Fruit fly (Drosophila melanogaster) whole organism, embryonic: ENCODE data around the gene CG10663.

Experiments used
- Atf-2 ChIP-seq: fragments of 200-800 bp; sonication (Bioruptor generic); optimal IDR thresholded peaks from 2 replicates; lab custom pipeline; 2016; ENCODE audit warnings: missing biosample characterization, missing genetic modification characterization
- Atf3 ChIP-seq: fragments of 200-800 bp; sonication (Bioruptor generic); optimal IDR thresholded peaks from 3 replicates; lab custom pipeline; 2016; ENCODE audit warnings: missing biosample characterization, missing genetic modification characterization
- BtbVII ChIP-seq: fragments of 200-800 bp; sonication (Bioruptor generic); optimal IDR thresholded peaks from 3 replicates; lab custom pipeline; 2017; ENCODE audit warnings: missing biosample characterization, mild to moderate bottlenecking, missing genetic modification characterization
- CG11085 ChIP-seq: fragments of 200-800 bp; sonication (Bioruptor generic); IDR thresholded peaks from 2 replicates; pipeline ENCODE4 v1.3.6; 2022; ENCODE audit warnings: missing biosample characterization, missing genetic modification characterization
- CG13123 ChIP-seq: fragments of 200-800 bp; sonication (Bioruptor generic); optimal IDR thresholded peaks from 2 replicates; lab custom pipeline; 2016; ENCODE audit warnings: missing biosample characterization, missing genetic modification characterization
- CG14050 ChIP-seq: fragments of 200-800 bp; sonication (Bioruptor generic); IDR thresholded peaks from 3 replicates; pipeline ENCODE4 v1.3.6; 2022; ENCODE audit warnings: missing biosample characterization, missing genetic modification characterization
- CG15011 ChIP-seq: fragments of 200-800 bp; sonication (Bioruptor generic); optimal IDR thresholded peaks from 3 replicates; lab custom pipeline; 2018; ENCODE audit warnings: missing biosample characterization, mild to moderate bottlenecking, missing genetic modification characterization
- CG1603 ChIP-seq: fragments of 200-800 bp; sonication (Bioruptor generic); optimal IDR thresholded peaks from 2 replicates; lab custom pipeline; 2019; ENCODE audit warnings: missing biosample characterization, mild to moderate bottlenecking, missing genetic modification characterization, moderate library complexity
- CG30403 ChIP-seq: fragments of 200-800 bp; sonication (Bioruptor generic); optimal IDR thresholded peaks from 3 replicates; lab custom pipeline; 2016; ENCODE audit warnings: missing biosample characterization, missing genetic modification characterization
- CG31365 ChIP-seq: fragments of 200-800 bp; sonication (Bioruptor generic); optimal IDR thresholded peaks from 2 replicates; lab custom pipeline; 2018; ENCODE audit warnings: missing biosample characterization, mild to moderate bottlenecking, missing genetic modification characterization
- CG3281 ChIP-seq: fragments of 200-800 bp; sonication (Bioruptor generic); optimal IDR thresholded peaks from 3 replicates; lab custom pipeline; 2017; ENCODE audit warnings: missing biosample characterization, mild to moderate bottlenecking, missing genetic modification characterization
- CG34422 ChIP-seq: fragments of 200-800 bp; sonication (Bioruptor generic); IDR thresholded peaks from 3 replicates; pipeline ENCODE4 v1.3.6; 2022; ENCODE audit warnings: missing biosample characterization, missing genetic modification characterization
- CG42726 ChIP-seq: fragments of 200-800 bp; sonication (Bioruptor generic); IDR thresholded peaks from 2 replicates; pipeline ENCODE4 v1.3.6; 2022; ENCODE audit warnings: missing biosample characterization, missing genetic modification characterization; ENCODE audit not compliant: partially characterized antibody
- CG4424 ChIP-seq: fragments of 200-800 bp; sonication (Bioruptor generic); optimal IDR thresholded peaks from 3 replicates; lab custom pipeline; 2016; ENCODE audit warnings: missing biosample characterization, missing genetic modification characterization
- CG5180 ChIP-seq: fragments of 200-800 bp; sonication (Bioruptor generic); optimal IDR thresholded peaks from 3 replicates; lab custom pipeline; 2017; ENCODE audit warnings: missing biosample characterization, missing genetic modification characterization, mild to moderate bottlenecking, moderate library complexity, missing genetic modification reagents
- CG5953 ChIP-seq: fragments of 200-800 bp; sonication (Bioruptor generic); IDR thresholded peaks from 2 replicates; pipeline ENCODE4 v1.3.6; 2022; ENCODE audit warnings: missing biosample characterization, missing genetic modification characterization
- CG6791 ChIP-seq: fragments of 200-800 bp; sonication (Bioruptor generic); IDR thresholded peaks from 3 replicates; pipeline ENCODE4 v1.3.6; 2022; ENCODE audit warnings: missing biosample characterization, missing genetic modification characterization; ENCODE audit not compliant: partially characterized antibody
- CG7786 ChIP-seq: fragments of 200-800 bp; sonication (Bioruptor generic); optimal IDR thresholded peaks from 2 replicates; lab custom pipeline; 2016; ENCODE audit warnings: missing biosample characterization, missing genetic modification characterization
- CG7839 ChIP-seq: fragments of 200-800 bp; sonication (Bioruptor generic); optimal IDR thresholded peaks from 3 replicates; lab custom pipeline; 2018; ENCODE audit warnings: missing biosample characterization, mild to moderate bottlenecking, missing genetic modification characterization, moderate library complexity
- CG8290 ChIP-seq, 3 experiments: fragments of 200-800 bp; sonication (Bioruptor generic); optimal IDR thresholded peaks; 2 replicates each; lab custom pipeline; 2016 to 2019; ENCODE audit warnings: missing biosample characterization in 3 of 3, missing genetic modification characterization in 3 of 3, mild to moderate bottlenecking in 2 of 3, moderate library complexity in 1 of 3
- CG9797 ChIP-seq: fragments of 200-800 bp; sonication (Bioruptor generic); optimal IDR thresholded peaks from 3 replicates; lab custom pipeline; 2018; ENCODE audit warnings: missing biosample characterization, mild to moderate bottlenecking, missing genetic modification characterization
- CoRest ChIP-seq: fragments of 200-800 bp; sonication (Bioruptor generic); optimal IDR thresholded peaks from 3 replicates; lab custom pipeline; 2018; ENCODE audit warnings: missing biosample characterization, mild to moderate bottlenecking, missing genetic modification characterization, moderate library complexity
- Deaf1 ChIP-seq: fragments of 200-800 bp; optimal IDR thresholded peaks from 3 replicates; lab custom pipeline; 2019; ENCODE audit warnings: missing biosample characterization, mild to moderate bottlenecking, missing genetic modification characterization, moderate library complexity
- Dref ChIP-seq: fragments of 200-800 bp; sonication (Bioruptor generic); IDR thresholded peaks from 2 replicates; pipeline ENCODE4 v1.3.6; 2022; ENCODE audit warnings: missing biosample characterization, missing genetic modification characterization
- Gug ChIP-seq: fragments of 200-800 bp; sonication (Bioruptor generic); IDR thresholded peaks from 4 replicates; pipeline ENCODE4 v1.3.6; 2022; ENCODE audit warnings: missing biosample characterization, missing genetic modification characterization
- HHEX ChIP-seq: fragments of 200-800 bp; sonication (Bioruptor generic); optimal IDR thresholded peaks from 3 replicates; lab custom pipeline; 2017; ENCODE audit warnings: missing biosample characterization, mild to moderate bottlenecking, missing genetic modification characterization, missing genetic modification reagents
- HmgD ChIP-seq: fragments of 200-800 bp; sonication (Bioruptor generic); optimal IDR thresholded peaks from 3 replicates; lab custom pipeline; 2016; ENCODE audit warnings: missing biosample characterization, missing genetic modification characterization
- Hr78 ChIP-seq, 2 experiments: fragments of 200-800 bp in 1 of 2; fragments of >200 bp in 1 of 2; sonication (Bioruptor generic) in 1 of 2; optimal IDR thresholded peaks; 2 replicates each; lab custom pipeline; 2017 to 2019; ENCODE audit warnings: missing biosample characterization in 2 of 2, missing genetic modification characterization in 2 of 2, mild to moderate bottlenecking in 1 of 2, moderate library complexity in 1 of 2
- Mad ChIP-seq: fragments of 200-800 bp; sonication (Bioruptor generic); optimal IDR thresholded peaks from 2 replicates; lab custom pipeline; 2016; ENCODE audit warnings: missing biosample characterization, missing genetic modification characterization
- Myb ChIP-seq: fragments of 200-800 bp; sonication (Bioruptor generic); optimal IDR thresholded peaks from 2 replicates; lab custom pipeline; 2016; ENCODE audit warnings: missing biosample characterization, missing genetic modification characterization
- Nf-YA ChIP-seq: fragments of 200-800 bp; sonication (Bioruptor generic); IDR thresholded peaks from 2 replicates; pipeline ENCODE4 v1.3.6; 2022; ENCODE audit warnings: missing biosample characterization, missing genetic modification characterization
- Poxn ChIP-seq: fragments of 200-800 bp; sonication (Bioruptor generic); IDR thresholded peaks from 2 replicates; pipeline ENCODE4 v1.3.6; 2022; ENCODE audit warnings: missing biosample characterization, missing genetic modification characterization
- Ptx1 ChIP-seq: fragments of 200-800 bp; sonication (Bioruptor generic); IDR thresholded peaks from 2 replicates; pipeline ENCODE4 v1.3.6; 2022; ENCODE audit warnings: missing biosample characterization, missing genetic modification characterization
- Sry-β ChIP-seq: fragments of 200-800 bp; sonication (Bioruptor generic); optimal IDR thresholded peaks from 2 replicates; lab custom pipeline; 2018; ENCODE audit warnings: missing biosample characterization, mild to moderate bottlenecking, missing genetic modification characterization, moderate library complexity
- Sry-δ ChIP-seq: fragments of 200-800 bp; sonication (Bioruptor generic); optimal IDR thresholded peaks from 2 replicates; lab custom pipeline; 2016; ENCODE audit warnings: missing biosample characterization, missing genetic modification characterization
- amos ChIP-seq: fragments of 200-800 bp; sonication (Bioruptor generic); IDR thresholded peaks from 2 replicates; pipeline ENCODE4 v1.3.6; 2022; ENCODE audit warnings: missing biosample characterization, missing genetic modification characterization; ENCODE audit not compliant: partially characterized antibody
- bowl ChIP-seq: fragments of 200-800 bp; sonication (Bioruptor generic); IDR thresholded peaks from 2 replicates; pipeline ENCODE4 v1.3.6; 2022; ENCODE audit warnings: missing biosample characterization, missing genetic modification characterization
- cg ChIP-seq: fragments of 200-800 bp; sonication (Bioruptor generic); optimal IDR thresholded peaks from 3 replicates; lab custom pipeline; 2019; ENCODE audit warnings: missing biosample characterization, mild to moderate bottlenecking, missing genetic modification characterization, moderate library complexity
- dimm ChIP-seq: fragments of 200-800 bp; sonication (Bioruptor generic); IDR thresholded peaks from 2 replicates; pipeline ENCODE4 v1.3.6; 2022; ENCODE audit warnings: missing biosample characterization, missing genetic modification characterization
- ftz-f1 ChIP-seq: fragments of 200-800 bp; sonication (Bioruptor generic); optimal IDR thresholded peaks from 2 replicates; lab custom pipeline; 2016; ENCODE audit warnings: missing biosample characterization, missing genetic modification characterization
- h ChIP-seq: fragments of >200 bp; optimal IDR thresholded peaks from 2 replicates; lab custom pipeline; 2017
- p53 ChIP-seq: fragments of 200-800 bp; sonication (Bioruptor generic); optimal IDR thresholded peaks from 2 replicates; lab custom pipeline; 2016; ENCODE audit warnings: missing biosample characterization, missing genetic modification characterization
- pho ChIP-seq: fragments of 200-800 bp; sonication (Bioruptor generic); optimal IDR thresholded peaks from 2 replicates; lab custom pipeline; 2016; ENCODE audit warnings: missing biosample characterization, missing genetic modification characterization
- shn ChIP-seq: fragments of 200-800 bp; sonication (Bioruptor generic); optimal IDR thresholded peaks from 3 replicates; lab custom pipeline; 2016; ENCODE audit warnings: missing biosample characterization, missing genetic modification characterization
- slou ChIP-seq: fragments of 200-800 bp; sonication (Bioruptor generic); optimal IDR thresholded peaks from 3 replicates; lab custom pipeline; 2016; ENCODE audit warnings: missing biosample characterization, missing genetic modification characterization
- sob ChIP-seq: fragments of 200-800 bp; sonication (Bioruptor generic); IDR thresholded peaks from 2 replicates; pipeline ENCODE4 v1.3.6; 2022; ENCODE audit warnings: missing biosample characterization, missing genetic modification characterization
- sug ChIP-seq: fragments of 200-800 bp; optimal IDR thresholded peaks from 2 replicates; lab custom pipeline; 2019; ENCODE audit warnings: missing biosample characterization, mild to moderate bottlenecking, missing genetic modification characterization, moderate library complexity
- trem ChIP-seq: fragments of 200-800 bp; optimal IDR thresholded peaks from 3 replicates; lab custom pipeline; 2019; ENCODE audit warnings: missing biosample characterization, mild to moderate bottlenecking, missing genetic modification characterization, moderate library complexity
- zf30C ChIP-seq: fragments of 200-800 bp; sonication (Bioruptor generic); optimal IDR thresholded peaks from 3 replicates; lab custom pipeline; 2018; ENCODE audit warnings: missing biosample characterization, mild to moderate bottlenecking, missing genetic modification characterization
- zfh1 ChIP-seq: fragments of 200-800 bp; sonication (Bioruptor generic); IDR thresholded peaks from 3 replicates; pipeline ENCODE4 v1.3.6; 2022; ENCODE audit warnings: missing biosample characterization, missing genetic modification characterization

The CG10663 gene

dm6 chr3L:12490418-12491035, 5.7 kb upstream of the CG10663 start, which contains the start of gene CG10660 (continued):
- peak; percentile 79 for TF ChIP-seq CG15011
- no peak for TF ChIP-seq ftz-f1 (GFP tag; lab: Kevin White, UChicago)
- peak; percentile 60; the same call in 1 of the 2 replicates for TF ChIP-seq CG11085 (GFP tag; lab: Robert Waterston, UW)
- peak; percentile 68 for TF ChIP-seq CG5180 (GFP tag; lab: Kevin White, UChicago)
- TF ChIP-seq Atf-2 = peak; percentile 53
- TF ChIP-seq cg (GFP tag; lab: Kevin White, UChicago) = peak; percentile 11
- TF ChIP-seq sob (GFP tag; lab: Robert Waterston, UW) = peak; percentile 74
- TF ChIP-seq shn (GFP tag; lab: Kevin White, UChicago) = peak; percentile 22
- TF ChIP-seq CG42726 (GFP tag; lab: Robert Waterston, UW) = no peak
- TF ChIP-seq CG7786 (GFP tag; lab: Kevin White, UChicago) = peak; percentile 40
- TF ChIP-seq trem (tag; lab: Kevin White, UChicago) = peak; percentile 82
- peak; percentile 48 for TF ChIP-seq pho
- peak; percentile 80 for TF ChIP-seq CG3281
- peak; percentile 94 for TF ChIP-seq CG7839 (tag; lab: Kevin White, UChicago)
- peak; percentile 67 for TF ChIP-seq sug (tag; lab: Kevin White, UChicago)
- TF ChIP-seq bowl (GFP tag; lab: Robert Waterston, UW) = peak; percentile 66; the same call in 1 of the 2 replicates
- TF ChIP-seq CG9797 (GFP tag; lab: Kevin White, UChicago) = peak; percentile 13
- TF ChIP-seq HmgD (GFP tag; lab: Kevin White, UChicago) = no peak
- TF ChIP-seq Dref (GFP tag; lab: Robert Waterston, UW) = no peak
- TF ChIP-seq CG8290 (GFP tag; optimal IDR thresholded peaks at IDR 0.05; lab: Kevin White, UChicago) = no peak
- peak in 1 of 2 experiments; percentile 91 for TF ChIP-seq CG8290 (tag; optimal IDR thresholded peaks at IDR 0.05; lab: Kevin White, UChicago)
- TF ChIP-seq Nf-YA (GFP tag; lab: Robert Waterston, UW) = peak; percentile 82
- TF ChIP-seq CG6791 (GFP tag; lab: Robert Waterston, UW) = no peak
- no peak for TF ChIP-seq slou (GFP tag; lab: Kevin White, UChicago)
- TF ChIP-seq CG30403 (GFP tag; lab: Kevin White, UChicago) = peak; percentile 88
- TF ChIP-seq Atf3 (GFP tag; lab: Kevin White, UChicago) = peak; percentile 53
- TF ChIP-seq CG1603 (tag; lab: Kevin White, UChicago) = peak; percentile 96
- TF ChIP-seq BtbVII = peak; percentile 64
- TF ChIP-seq CG13123 (GFP tag; lab: Kevin White, UChicago) = peak; percentile 27
- peak; percentile 8 for TF ChIP-seq Sry-δ (GFP tag; lab: Kevin White, UChicago)
- peak; percentile 91 for TF ChIP-seq CG34422
- peak; percentile 69 for TF ChIP-seq dimm (GFP tag; lab: Robert Waterston, UW)
- TF ChIP-seq Poxn (GFP tag; lab: Robert Waterston, UW) = no peak
- TF ChIP-seq CG31365 = peak; percentile 64
- peak; percentile 84 for TF ChIP-seq CG14050
- TF ChIP-seq Sry-β (GFP tag; lab: Kevin White, UChicago) = peak; percentile 37
- TF ChIP-seq HHEX (GFP tag; lab: Kevin White, UChicago) = peak; percentile 82
- TF ChIP-seq Gug (GFP tag; lab: Robert Waterston, UW) = peak; percentile 63; the same call in 2 of the 4 replicates
- TF ChIP-seq p53 (GFP tag; lab: Kevin White, UChicago) = no peak
- TF ChIP-seq Mad (GFP tag; lab: Kevin White, UChicago) = peak; percentile 85
- peak; percentile 88 for TF ChIP-seq Ptx1 (GFP tag; lab: Robert Waterston, UW)
- peak; percentile 91 for TF ChIP-seq zfh1 (GFP tag; lab: Robert Waterston, UW)
- no peak for TF ChIP-seq amos
- peak; percentile 87 for TF ChIP-seq CoRest (tag; lab: Kevin White, UChicago)
- no peak for TF ChIP-seq h
- peak in 1 of 2 experiments; percentile 67 for TF ChIP-seq Hr78 (GFP tag; optimal IDR thresholded peaks at IDR 0.05; lab: Kevin White, UChicago)
- TF ChIP-seq zf30C (GFP tag; lab: Kevin White, UChicago) = no peak
- TF ChIP-seq Myb (GFP tag; lab: Kevin White, UChicago) = peak; percentile 36
- peak; percentile 78 for TF ChIP-seq CG5953 (GFP tag; lab: Robert Waterston, UW)
- TF ChIP-seq Deaf1 (tag; lab: Kevin White, UChicago) = peak; percentile 80
- peak; percentile 80 for TF ChIP-seq CG4424 (GFP tag; lab: Kevin White, UChicago)
